Worm (Caenorhabditis elegans): ENCODE data around the gene C42D8.9.
A peak's percentile ranks its signal among the peaks of the same experiment; 100 is the strongest.

The C42D8.9 gene

ce11 chrX:5122369-5122768 lies 15.5 kb upstream of the C42D8.9 start (continued):
- TF ChIP-seq ceh-32 (tag; optimal IDR thresholded peaks at IDR 0.05; ENCODE audit: poor library complexity) = no peak

ce11 chrX:5121789-5122188 lies 14.9 kb upstream of the C42D8.9 start:
- TF ChIP-seq aha-1 (tag) (peak; percentile 91), aly-2 (tag; optimal IDR thresholded peaks at IDR 0.05) (no peak), nhr-6 (tag; optimal IDR thresholded peaks at IDR 0.05) (no peak), T20F7.1 (GFP tag; optimal IDR thresholded peaks at IDR 0.05) (no peak), lsy-2 (tag; optimal IDR thresholded peaks at IDR 0.05) (peak in 1 of 2 experiments; percentile 39), ceh-44 (GFP tag; IDR thresholded peaks at IDR 0.05) (no peak), hmg-1.1 (GFP tag; IDR thresholded peaks at IDR 0.05) (peak; percentile 47; the same call in 1 of the 2 replicates), unc-62 (GFP tag; optimal IDR thresholded peaks at IDR 0.05 in 1 of 2) (peak in 1 of 2 experiments; percentile 98), unc-62 (tag; optimal IDR thresholded peaks at IDR 0.05) (no peak), F37D6.2 (tag; optimal IDR thresholded peaks at IDR 0.05) (no peak), ceh-28 (tag; optimal IDR thresholded peaks at IDR 0.05) (no peak), nhr-10 (tag; optimal IDR thresholded peaks at IDR 0.05) (no peak), mdt-29 (GFP tag; IDR thresholded peaks at IDR 0.05) (no peak), vab-7 (GFP tag; IDR thresholded peaks at IDR 0.05) (0 out of 2 replicates have a peak, but pooled peaks have one; percentile 22), nhr-11 (tag; optimal IDR thresholded peaks at IDR 0.05) (peak; percentile 55), arid-1 (GFP tag; conservative IDR thresholded peaks at IDR 0.05) (no peak), madf-9 (GFP tag; conservative IDR thresholded peaks at IDR 0.05) (no peak), dmd-9 (GFP tag; IDR thresholded peaks at IDR 0.05) (no peak), lin-39 (tag; optimal IDR thresholded peaks at IDR 0.05) (no peak), pha-4 (GFP tag; IDR thresholded peaks at IDR 0.05) (no peak), pha-4 (tag; optimal IDR thresholded peaks at IDR 0.05) (no peak), mep-1 (tag; optimal IDR thresholded peaks at IDR 0.05) (peak; percentile 34), nhr-25 (tag; optimal IDR thresholded peaks at IDR 0.05; ENCODE audit: borderline replicate concordance, insufficient read depth) (no peak), F49E8.2 (tag; optimal IDR thresholded peaks at IDR 0.05; ENCODE audit: borderline replicate concordance) (no peak), ZK546.5 (tag; optimal IDR thresholded peaks at IDR 0.05) (no peak), ces-1 (GFP tag; optimal IDR thresholded peaks at IDR 0.05) (no peak), egl-43 (GFP tag; IDR thresholded peaks at IDR 0.05) (peak; percentile 37; the same call in 1 of the 2 replicates), rbr-2 (tag; optimal IDR thresholded peaks at IDR 0.05) (peak; percentile 21), lin-15B (tag; optimal IDR thresholded peaks at IDR 0.05) (no peak), ctbp-1 (GFP tag; IDR thresholded peaks at IDR 0.05) (0 out of 2 replicates have a peak, but pooled peaks have one; percentile 13), mdl-1 (tag; optimal IDR thresholded peaks at IDR 0.05) (no peak), hlh-30 (tag; optimal IDR thresholded peaks at IDR 0.05; ENCODE audit: insufficient read depth) (peak; percentile 78), F10B5.3 (tag; optimal IDR thresholded peaks at IDR 0.05) (no peak)

ce11 chrX:5120807-5121206 lies 14.0 kb upstream of the C42D8.9 start:
- TF ChIP-seq tra-1 (GFP tag; IDR thresholded peaks at IDR 0.05) (0 out of 2 replicates have a peak, but pooled peaks have one; percentile 7), egl-27 (tag; optimal IDR thresholded peaks at IDR 0.05) (no peak), zip-11 (GFP tag; IDR thresholded peaks at IDR 0.05) (no peak), pha-4 (GFP tag; IDR thresholded peaks at IDR 0.05) (no peak), pha-4 (tag; optimal IDR thresholded peaks at IDR 0.05) (no peak), Y5F2A.4 (GFP tag; optimal IDR thresholded peaks at IDR 0.05) (no peak), attf-4 (tag; optimal IDR thresholded peaks at IDR 0.05) (no peak), lin-39 (tag; optimal IDR thresholded peaks at IDR 0.05) (no peak), ztf-7 (tag; optimal IDR thresholded peaks at IDR 0.05) (no peak), nhr-11 (tag; optimal IDR thresholded peaks at IDR 0.05) (no peak), spr-3 (GFP tag; optimal IDR thresholded peaks at IDR 0.05) (no peak), nhr-41 (GFP tag; IDR thresholded peaks at IDR 0.05) (no peak), madf-5 (GFP tag; IDR thresholded peaks at IDR 0.05) (no peak), gei-8 (GFP tag; optimal IDR thresholded peaks at IDR 0.05) (no peak), unc-62 (GFP tag; optimal IDR thresholded peaks at IDR 0.05 in 1 of 2) (peak in 1 of 2 experiments; percentile 73), unc-62 (tag; optimal IDR thresholded peaks at IDR 0.05) (no peak), aha-1 (tag) (no peak), dmd-8 (GFP tag; IDR thresholded peaks at IDR 0.05) (no peak), mxl-3 (GFP tag; optimal IDR thresholded peaks at IDR 0.05) (no peak), tag-97 (GFP tag; IDR thresholded peaks at IDR 0.05) (no peak), hmg-1.1 (GFP tag; IDR thresholded peaks at IDR 0.05) (no peak), lim-7 (GFP tag; IDR thresholded peaks at IDR 0.05) (no peak), F26F4.8 (GFP tag; conservative IDR thresholded peaks at IDR 0.05) (no peak), D1046.2 (GFP tag; IDR thresholded peaks at IDR 0.05) (no peak)
